Worm (Caenorhabditis elegans) whole organism, L4/young adult: Measurements from ENCODE around the gene C30G4.4.

Experiments
- W03F9.2 ChIP-seq: fragments of 150-350 bp; optimal IDR thresholded peaks from 2 replicates; lab custom pipeline; 2014; ENCODE audit warnings: missing biosample characterization, missing genetic modification characterization
- dao-5 ChIP-seq: sonication (generic microtip); optimal IDR thresholded peaks from 2 replicates; lab custom pipeline; 2016; ENCODE audit warnings: missing genotype, missing genetic modification characterization, moderate library complexity, missing compliant biosample characterization

DNA sequence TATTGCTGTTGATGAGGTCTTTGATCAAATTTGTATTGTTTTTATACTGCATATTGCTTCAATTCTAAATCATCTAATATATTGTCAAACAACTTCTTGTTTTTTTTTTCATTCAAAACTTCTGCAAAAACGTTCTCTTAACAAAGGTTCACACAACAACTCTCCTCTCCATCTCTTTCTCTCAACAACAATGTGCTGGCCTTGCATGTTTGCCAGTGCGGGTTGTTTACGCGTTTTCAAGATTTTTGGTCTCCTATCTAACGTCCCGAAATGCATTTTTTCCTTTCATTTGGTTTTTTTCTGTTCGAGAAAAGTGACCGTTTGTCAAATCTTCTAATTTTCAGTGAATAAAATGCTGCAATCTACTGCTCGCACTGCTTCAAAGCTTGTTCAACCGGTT, 20.4 kb upstream of the C30G4.4 start, which contains the start of gene sod-3:
- TF ChIP-seq dao-5 (tag; lab: Kevin White, UChicago), result no peak
- no peak for TF ChIP-seq W03F9.2
